Fruit fly (Drosophila melanogaster): ENCODE results near the gene mtd.

mtd gene

dm6 chr3R:5346707-5347323, 3.4 kb downstream of the mtd start:
- TF ChIP-seq ttk (optimal IDR thresholded peaks at IDR 0.05) (no peak), Myc (optimal IDR thresholded peaks at IDR 0.05) (no peak), psq (optimal IDR thresholded peaks at IDR 0.05) (no peak), h (optimal IDR thresholded peaks at IDR 0.05) (no peak), insv (optimal IDR thresholded peaks at IDR 0.05) (no peak), Sin3A (optimal IDR thresholded peaks at IDR 0.05) (no peak)

dm6 chr3R:5331764-5332405, 18.4 kb downstream of the mtd start:
- TF ChIP-seq Myc (optimal IDR thresholded peaks at IDR 0.05) (no peak), insv (optimal IDR thresholded peaks at IDR 0.05) (no peak), psq (optimal IDR thresholded peaks at IDR 0.05) (no peak), h (optimal IDR thresholded peaks at IDR 0.05) (no peak), ttk (optimal IDR thresholded peaks at IDR 0.05) (no peak), Sin3A (optimal IDR thresholded peaks at IDR 0.05) (no peak)

dm6 chr3R:5330338-5330737, 19.9 kb downstream of the mtd start:
- no peak for TF ChIP-seq Myc (optimal IDR thresholded peaks at IDR 0.05)
- no peak for TF ChIP-seq insv (optimal IDR thresholded peaks at IDR 0.05)
- TF ChIP-seq Sin3A (optimal IDR thresholded peaks at IDR 0.05): no peak

dm6 chr3R:5327911-5328310, 22.3 kb downstream of the mtd start:
- TF ChIP-seq psq (optimal IDR thresholded peaks at IDR 0.05): no peak
- TF ChIP-seq Sin3A (optimal IDR thresholded peaks at IDR 0.05): no peak
- no peak for TF ChIP-seq ttk (optimal IDR thresholded peaks at IDR 0.05)
- no peak for TF ChIP-seq Myc (optimal IDR thresholded peaks at IDR 0.05)
- TF ChIP-seq h (optimal IDR thresholded peaks at IDR 0.05): no peak

- TF ChIP-seq h (optimal IDR thresholded peaks at IDR 0.05) (no peak), Sin3A (optimal IDR thresholded peaks at IDR 0.05) (no peak), insv (optimal IDR thresholded peaks at IDR 0.05) (no peak), ttk (optimal IDR thresholded peaks at IDR 0.05) (no peak), psq (optimal IDR thresholded peaks at IDR 0.05) (no peak), Myc (optimal IDR thresholded peaks at IDR 0.05) (no peak)
Observed at dm6 chr3R:5326166-5326565, 24.1 kb downstream of the mtd start.

- TF ChIP-seq h (optimal IDR thresholded peaks at IDR 0.05): no peak
- TF ChIP-seq insv (optimal IDR thresholded peaks at IDR 0.05): no peak
- no peak for TF ChIP-seq Sin3A (optimal IDR thresholded peaks at IDR 0.05)
- TF ChIP-seq psq (optimal IDR thresholded peaks at IDR 0.05): no peak
- no peak for TF ChIP-seq Myc (optimal IDR thresholded peaks at IDR 0.05)
- TF ChIP-seq ttk (optimal IDR thresholded peaks at IDR 0.05): no peak
Observed at dm6 chr3R:5323741-5324538, 26.3 kb downstream of the mtd start.

- TF ChIP-seq psq (optimal IDR thresholded peaks at IDR 0.05): no peak
- TF ChIP-seq Sin3A (optimal IDR thresholded peaks at IDR 0.05): no peak
- no peak for TF ChIP-seq insv (optimal IDR thresholded peaks at IDR 0.05)
- TF ChIP-seq ttk (optimal IDR thresholded peaks at IDR 0.05): no peak
- no peak for TF ChIP-seq h (optimal IDR thresholded peaks at IDR 0.05)
- TF ChIP-seq Myc (optimal IDR thresholded peaks at IDR 0.05): no peak
Observed at dm6 chr3R:5322182-5322609, 28.0 kb downstream of the mtd start.

- TF ChIP-seq ttk (optimal IDR thresholded peaks at IDR 0.05): no peak
- TF ChIP-seq Myc (optimal IDR thresholded peaks at IDR 0.05): no peak
- TF ChIP-seq Sin3A (optimal IDR thresholded peaks at IDR 0.05): no peak
- TF ChIP-seq h (optimal IDR thresholded peaks at IDR 0.05): no peak
- TF ChIP-seq insv (optimal IDR thresholded peaks at IDR 0.05): no peak
- no peak for TF ChIP-seq psq (optimal IDR thresholded peaks at IDR 0.05)
Observed at dm6 chr3R:5320672-5321071, 29.6 kb downstream of the mtd start.

- TF ChIP-seq Sin3A (optimal IDR thresholded peaks at IDR 0.05): no peak
- TF ChIP-seq ttk (optimal IDR thresholded peaks at IDR 0.05): no peak
- no peak for TF ChIP-seq insv (optimal IDR thresholded peaks at IDR 0.05)
- TF ChIP-seq psq (optimal IDR thresholded peaks at IDR 0.05): no peak
- TF ChIP-seq Myc (optimal IDR thresholded peaks at IDR 0.05): no peak
- TF ChIP-seq h (optimal IDR thresholded peaks at IDR 0.05): no peak
Observed at dm6 chr3R:5319059-5319785, 31.0 kb downstream of the mtd start.

- TF ChIP-seq Myc (optimal IDR thresholded peaks at IDR 0.05): no peak
- no peak for TF ChIP-seq psq (optimal IDR thresholded peaks at IDR 0.05)
- TF ChIP-seq Sin3A (optimal IDR thresholded peaks at IDR 0.05): no peak
- TF ChIP-seq h (optimal IDR thresholded peaks at IDR 0.05): no peak
- TF ChIP-seq ttk (optimal IDR thresholded peaks at IDR 0.05): no peak
- TF ChIP-seq insv (optimal IDR thresholded peaks at IDR 0.05): no peak
Observed at dm6 chr3R:5317654-5318129, 32.6 kb downstream of the mtd start.

- TF ChIP-seq Sin3A (optimal IDR thresholded peaks at IDR 0.05) (no peak), psq (optimal IDR thresholded peaks at IDR 0.05) (no peak), insv (optimal IDR thresholded peaks at IDR 0.05) (no peak), h (optimal IDR thresholded peaks at IDR 0.05) (no peak), Myc (optimal IDR thresholded peaks at IDR 0.05) (no peak), ttk (optimal IDR thresholded peaks at IDR 0.05) (no peak)
Observed at dm6 chr3R:5316790-5317189, 33.5 kb downstream of the mtd start.

Data from Kc167 (cell line).